Fruit fly (Drosophila melanogaster) Kc167 (cell line): ENCODE results near the gene Best4.

Experiments used
- Myc ChIP-seq: fragments of >200 bp; optimal IDR thresholded peaks from 2 replicates; lab custom pipeline; 2017; ENCODE audit warnings: missing external identifiers
- Sin3A ChIP-seq: fragments of >200 bp; optimal IDR thresholded peaks from 2 replicates; lab custom pipeline; 2018; ENCODE audit warnings: missing external identifiers
- h ChIP-seq: fragments of >200 bp; optimal IDR thresholded peaks from 3 replicates; lab custom pipeline; 2018; ENCODE audit warnings: missing external identifiers
- insv ChIP-seq: fragments of >200 bp; optimal IDR thresholded peaks from 3 replicates; lab custom pipeline; 2018; ENCODE audit warnings: missing external identifiers
- psq ChIP-seq: fragments of >200 bp; optimal IDR thresholded peaks from 2 replicates; lab custom pipeline; 2017; ENCODE audit warnings: missing external identifiers
- ttk ChIP-seq: sonication (Bioruptor generic); optimal IDR thresholded peaks from 2 replicates; lab custom pipeline; 2017; ENCODE audit warnings: missing external identifiers

The Best4 gene

DNA sequence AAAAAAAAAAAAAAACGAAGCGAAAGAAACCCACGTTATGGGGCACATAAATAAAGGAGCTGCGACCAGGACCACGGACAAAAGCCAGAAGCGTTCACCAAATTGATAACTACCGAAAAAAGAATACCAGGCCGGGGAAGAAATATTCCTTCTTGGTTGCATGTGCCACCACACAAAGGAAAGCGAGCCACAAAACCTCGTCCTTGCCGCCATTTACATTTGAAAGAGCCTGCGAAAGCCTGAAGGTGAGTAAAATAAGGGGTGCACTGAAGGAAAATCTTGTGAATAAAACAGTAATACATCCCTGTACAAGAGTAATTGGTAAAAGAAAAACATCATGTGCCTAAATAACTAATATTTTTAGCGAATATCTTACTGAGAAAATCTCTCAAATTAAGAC lies 35.9 kb downstream of the Best4 start:
- no peak for TF ChIP-seq h (lab: Kevin White, UChicago)
- no peak for TF ChIP-seq insv (lab: Kevin White, UChicago)
- no peak for TF ChIP-seq ttk (lab: Kevin White, UChicago)
- TF ChIP-seq psq: no peak
- no peak for TF ChIP-seq Sin3A
- TF ChIP-seq Myc (lab: Kevin White, UChicago): no peak

DNA sequence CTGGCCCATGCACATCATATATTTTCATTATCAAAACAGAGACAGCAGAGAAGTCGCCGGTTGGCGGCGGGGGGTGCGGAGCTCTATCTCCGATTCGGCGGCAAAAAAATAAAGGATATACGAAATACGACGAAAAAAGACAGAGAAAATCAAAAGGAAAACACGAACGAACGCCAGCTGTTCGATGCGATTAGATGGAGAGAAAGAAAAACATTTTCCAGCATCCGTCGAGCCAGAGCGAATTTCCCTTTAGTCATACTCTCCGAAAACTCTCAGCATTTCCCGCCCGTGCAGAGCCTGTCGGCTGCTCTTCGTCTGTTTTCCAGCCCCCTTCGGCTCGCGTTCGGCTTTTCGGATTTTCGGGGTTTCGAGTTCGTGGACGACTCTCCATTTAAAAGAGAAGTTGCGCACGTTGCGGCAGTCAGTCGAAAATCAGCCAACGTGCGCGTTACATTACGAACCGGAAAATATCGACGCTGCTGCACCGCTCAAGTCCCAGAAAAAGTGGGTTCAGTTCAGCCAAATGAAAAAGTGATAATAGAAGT lies 37.6 kb downstream of the Best4 start, which contains the start of gene Toll-6:
Gene Toll-6 (plus strand): TSS at position 416 of the 545 bp plus-strand sequence.
- TF ChIP-seq psq (no peak), Sin3A (no peak), Myc (lab: Kevin White, UChicago) (no peak), insv (lab: Kevin White, UChicago) (no peak)

DNA sequence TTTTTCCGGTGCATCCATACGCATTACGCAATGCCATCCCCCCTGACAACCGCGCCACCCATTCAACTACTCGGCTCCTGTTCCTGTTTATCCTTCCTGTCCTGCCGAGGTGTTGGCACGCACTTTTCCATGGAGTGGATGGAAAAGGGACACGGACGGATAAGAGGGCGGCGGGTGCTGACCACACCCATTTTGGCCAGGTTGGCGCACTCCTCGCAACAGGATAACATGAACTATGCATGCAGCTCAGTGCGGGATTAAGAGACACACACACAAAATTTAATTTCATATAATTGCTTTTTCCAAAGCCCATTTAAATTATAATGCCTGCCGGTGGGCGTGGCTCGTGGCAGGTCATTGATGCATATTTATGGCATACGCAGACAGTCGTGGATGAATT lies 46.2 kb downstream of the Best4 start:
- TF ChIP-seq Myc (lab: Kevin White, UChicago): no peak
- no peak for TF ChIP-seq ttk (lab: Kevin White, UChicago)
- no peak for TF ChIP-seq h (lab: Kevin White, UChicago)
- no peak for TF ChIP-seq Sin3A
- no peak for TF ChIP-seq psq

DNA sequence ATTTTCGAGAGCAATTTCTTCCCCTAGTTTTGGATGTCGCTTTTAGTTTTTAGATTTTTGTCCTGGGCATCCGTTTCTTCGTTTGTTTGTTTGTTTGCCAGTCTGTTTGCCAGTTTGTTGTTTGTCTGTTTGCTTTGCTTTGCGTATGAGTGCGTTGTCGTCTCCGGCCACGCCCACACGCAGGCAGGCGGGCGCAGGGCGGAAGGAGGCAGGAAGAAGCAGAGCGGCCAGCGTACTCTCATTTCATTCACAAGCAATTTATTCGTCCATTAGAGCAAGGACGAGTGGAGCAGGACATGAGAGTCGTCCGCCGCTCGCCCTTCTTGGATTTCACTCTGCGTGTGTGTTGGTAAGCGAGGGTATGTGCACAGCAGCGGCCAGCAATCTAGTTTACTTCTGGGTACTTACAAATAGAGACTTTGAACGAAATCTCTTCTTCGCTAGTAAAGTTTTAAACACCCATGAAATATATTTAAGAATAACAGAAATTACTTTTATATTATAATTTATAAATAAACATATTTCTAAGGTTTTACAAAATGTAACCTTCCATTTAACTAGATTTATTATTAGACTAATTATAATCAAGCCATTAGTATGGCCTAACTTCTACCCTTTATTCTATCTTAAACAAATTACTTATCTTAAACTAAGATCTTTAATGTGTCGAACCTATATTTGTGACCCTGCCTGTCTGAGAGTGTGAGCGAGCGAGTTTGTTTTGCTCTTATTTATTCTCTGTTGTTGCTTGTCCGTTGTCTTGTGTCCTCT lies 49.1 kb downstream of the Best4 start:
- TF ChIP-seq insv (lab: Kevin White, UChicago): no peak
- TF ChIP-seq psq: no peak
- no peak for TF ChIP-seq Myc (lab: Kevin White, UChicago)
- no peak for TF ChIP-seq h (lab: Kevin White, UChicago)
- no peak for TF ChIP-seq Sin3A
- TF ChIP-seq ttk (lab: Kevin White, UChicago): no peak

DNA sequence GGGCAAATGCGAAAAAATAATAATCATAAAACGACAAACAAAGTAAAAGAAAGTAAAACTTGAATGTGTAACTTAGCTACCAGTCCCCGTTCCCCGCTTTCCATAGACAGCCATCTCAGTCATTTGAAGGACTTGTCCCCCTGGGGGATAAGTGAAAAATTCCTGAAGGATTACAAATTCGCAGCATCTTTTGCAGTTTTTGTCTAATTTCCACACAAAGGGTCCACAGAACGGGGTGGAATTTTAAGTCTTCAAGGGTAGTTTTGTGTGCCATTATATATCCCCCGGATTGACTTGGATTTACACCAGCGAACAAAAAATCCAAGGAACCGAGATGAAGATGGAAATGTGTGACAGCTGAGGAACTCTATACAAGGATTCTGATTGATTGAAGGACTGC lies 50.0 kb downstream of the Best4 start:
- TF ChIP-seq psq: no peak
- no peak for TF ChIP-seq Sin3A
- no peak for TF ChIP-seq h (lab: Kevin White, UChicago)
- no peak for TF ChIP-seq ttk (lab: Kevin White, UChicago)
- TF ChIP-seq insv (lab: Kevin White, UChicago): no peak
- no peak for TF ChIP-seq Myc (lab: Kevin White, UChicago)
